Fruit fly (Drosophila melanogaster): ENCODE measurements around the gene Tbc1d8-9.
A peak's percentile ranks its signal among the peaks of the same experiment; 100 is the strongest.

Tbc1d8-9 gene

dm6 chr3L:21382158-21382610 lies 38.7 kb upstream of the Tbc1d8-9 start, which contains the start of gene rgn (continued):
- TF ChIP-seq toy (GFP tag; IDR thresholded peaks at IDR 0.05): 0 out of 2 replicates have a peak, but pooled peaks have one; percentile 31
- peak; percentile 41; the same call in 1 of the 3 replicates for TF ChIP-seq ken (GFP tag; IDR thresholded peaks at IDR 0.05)
- TF ChIP-seq pzg (GFP tag; optimal IDR thresholded peaks at IDR 0.05): no peak
- peak; percentile 9 for TF ChIP-seq CG10979 (tag; optimal IDR thresholded peaks at IDR 0.05)
- TF ChIP-seq dpn (GFP tag; optimal IDR thresholded peaks at IDR 0.05): peak; percentile 65 to 78
- no peak for TF ChIP-seq bowl (GFP tag; IDR thresholded peaks at IDR 0.05)
- TF ChIP-seq bbx (GFP tag; IDR thresholded peaks at IDR 0.05; ENCODE audit: partially characterized antibody): no peak
- TF ChIP-seq fd3F (GFP tag; optimal IDR thresholded peaks at IDR 0.05): peak; percentile 81
- TF ChIP-seq stc (GFP tag; IDR thresholded peaks at IDR 0.05): peak; percentile 71
- TF ChIP-seq CG7839 (tag; optimal IDR thresholded peaks at IDR 0.05): peak; percentile 86
- TF ChIP-seq CG30431 (GFP tag; optimal IDR thresholded peaks at IDR 0.05): peak; percentile 55
- TF ChIP-seq CG17359 (tag; optimal IDR thresholded peaks at IDR 0.05): peak; percentile 70
- TF ChIP-seq CG11560 (tag; IDR thresholded peaks at IDR 0.05): no peak
- TF ChIP-seq her (GFP tag; optimal IDR thresholded peaks at IDR 0.05): peak; percentile 44
- peak; percentile 80 for TF ChIP-seq CG6854 (GFP tag; optimal IDR thresholded peaks at IDR 0.05)
- TF ChIP-seq pfk (GFP tag; optimal IDR thresholded peaks at IDR 0.05): no peak
- no peak for TF ChIP-seq dmrt11E (tag; optimal IDR thresholded peaks at IDR 0.05)
- TF ChIP-seq CG6175 (GFP tag; IDR thresholded peaks at IDR 0.05): no peak
- TF ChIP-seq Dbx (GFP tag; IDR thresholded peaks at IDR 0.05): peak; percentile 85
- TF ChIP-seq pb (GFP tag; optimal IDR thresholded peaks at IDR 0.05): peak; percentile 60
- TF ChIP-seq CG7745 (tag; optimal IDR thresholded peaks at IDR 0.05): no peak
- TF ChIP-seq CG3726 (GFP tag; IDR thresholded peaks at IDR 0.05): 0 out of 3 replicates have a peak, but pooled peaks have one; percentile 46
- peak; percentile 36 to 86 for TF ChIP-seq Trl (optimal IDR thresholded peaks at IDR 0.05)
- peak; percentile 57 for TF ChIP-seq Trl (GFP tag; optimal IDR thresholded peaks at IDR 0.05)
- TF ChIP-seq CG4404 (GFP tag; IDR thresholded peaks at IDR 0.05): peak; percentile 27; the same call in 1 of the 2 replicates
- peak; percentile 75 for TF ChIP-seq CG13624 (GFP tag; optimal IDR thresholded peaks at IDR 0.05)
- no peak for TF ChIP-seq NC2β (GFP tag; optimal IDR thresholded peaks at IDR 0.05)
- TF ChIP-seq CG11695 (GFP tag; IDR thresholded peaks at IDR 0.05): peak; percentile 77
- TF ChIP-seq CG17385 (GFP tag; optimal IDR thresholded peaks at IDR 0.05): peak; percentile 87
- TF ChIP-seq CG15514 (GFP tag; optimal IDR thresholded peaks at IDR 0.05): peak; percentile 56
- TF ChIP-seq pros (GFP tag; optimal IDR thresholded peaks at IDR 0.05): no peak
- peak; percentile 77 for TF ChIP-seq E2f1 (GFP tag; IDR thresholded peaks at IDR 0.05)
- peak; percentile 74 for TF ChIP-seq Fer3 (tag; optimal IDR thresholded peaks at IDR 0.05)
- TF ChIP-seq CG14667 (GFP tag; IDR thresholded peaks at IDR 0.05): peak; percentile 26; the same call in 1 of the 2 replicates
- no peak for TF ChIP-seq CG2202 (tag; optimal IDR thresholded peaks at IDR 0.05)
- TF ChIP-seq HLH3B (GFP tag; IDR thresholded peaks at IDR 0.05): peak; percentile 47; the same call in 1 of the 2 replicates
- TF ChIP-seq wdn (GFP tag; IDR thresholded peaks at IDR 0.05): peak; percentile 63
- peak; percentile 77 for TF ChIP-seq Oli (tag; optimal IDR thresholded peaks at IDR 0.05)
- TF ChIP-seq Med (GFP tag): peak; percentile 94
- no peak for TF ChIP-seq Doc3 (GFP tag; IDR thresholded peaks at IDR 0.05; ENCODE audit: partially characterized antibody)
- TF ChIP-seq Nf-YA (GFP tag; IDR thresholded peaks at IDR 0.05): 0 out of 2 replicates have a peak, but pooled peaks have one; percentile 25
- peak; percentile 75 for TF ChIP-seq CG6689 (GFP tag; IDR thresholded peaks at IDR 0.05)
- TF ChIP-seq CG15011 (GFP tag; optimal IDR thresholded peaks at IDR 0.05): peak; percentile 57
- no peak for TF ChIP-seq inv (GFP tag; IDR thresholded peaks at IDR 0.05; ENCODE audit: partially characterized antibody)
- TF ChIP-seq CG8765 (GFP tag; IDR thresholded peaks at IDR 0.05): peak; percentile 37; the same call in 1 of the 2 replicates
- TF ChIP-seq CG12219 (GFP tag; optimal IDR thresholded peaks at IDR 0.05): peak; percentile 37
- peak; percentile 72 for TF ChIP-seq CG9215 (GFP tag; IDR thresholded peaks at IDR 0.05)
- TF ChIP-seq CG17802 (tag; optimal IDR thresholded peaks at IDR 0.05): no peak
- no peak for TF ChIP-seq hkb (optimal IDR thresholded peaks at IDR 0.05)
- TF ChIP-seq hkb (GFP tag; IDR thresholded peaks at IDR 0.05): peak; percentile 78
- peak; percentile 36 for TF ChIP-seq maf-S (GFP tag; optimal IDR thresholded peaks at IDR 0.05)
